Fruit fly (Drosophila melanogaster) whole organism, embryonic: Measurements from ENCODE around the gene CG7789.

Source experiments
- Antp ChIP-seq: fragments of 200-800 bp; sonication (Bioruptor generic); optimal IDR thresholded peaks from 3 replicates; lab custom pipeline; 2016; ENCODE audit warnings: missing biosample characterization, missing genetic modification characterization
- BtbVII ChIP-seq: fragments of 200-800 bp; sonication (Bioruptor generic); optimal IDR thresholded peaks from 3 replicates; lab custom pipeline; 2017; ENCODE audit warnings: missing biosample characterization, mild to moderate bottlenecking, missing genetic modification characterization
- CG10431 ChIP-seq: fragments of 200-800 bp; sonication (Bioruptor generic); optimal IDR thresholded peaks from 3 replicates; lab custom pipeline; 2018; ENCODE audit warnings: missing biosample characterization, mild to moderate bottlenecking, missing genetic modification characterization
- CG18262 ChIP-seq: fragments of 200-800 bp; optimal IDR thresholded peaks from 3 replicates; lab custom pipeline; 2019; ENCODE audit warnings: missing biosample characterization, mild to moderate bottlenecking, missing genetic modification characterization, moderate library complexity
- CG1832 ChIP-seq: fragments of 200-800 bp; sonication (Bioruptor generic); optimal IDR thresholded peaks from 2 replicates; lab custom pipeline; 2017; ENCODE audit warnings: missing biosample characterization, mild to moderate bottlenecking, missing genetic modification characterization, inconsistent platforms
- CG2199 ChIP-seq: fragments of 200-800 bp; sonication (Bioruptor generic); IDR thresholded peaks from 3 replicates; pipeline ENCODE4 v1.3.6; 2022; ENCODE audit warnings: missing biosample characterization, missing genetic modification characterization
- CG31224 ChIP-seq: fragments of 200-800 bp; sonication (Bioruptor generic); IDR thresholded peaks from 2 replicates; pipeline ENCODE4 v1.3.6; 2022; ENCODE audit warnings: missing biosample characterization, missing genetic modification characterization
- CG3726 ChIP-seq: fragments of 200-800 bp; sonication (Bioruptor generic); IDR thresholded peaks from 3 replicates; pipeline ENCODE4, ENCODE4 v1.3.6; 2022; ENCODE audit warnings: missing biosample characterization, missing genetic modification characterization
- CG3995 ChIP-seq: fragments of 200-800 bp; sonication (Bioruptor generic); optimal IDR thresholded peaks from 3 replicates; lab custom pipeline; 2016; ENCODE audit warnings: missing biosample characterization, missing genetic modification characterization
- CG42726 ChIP-seq: fragments of 200-800 bp; sonication (Bioruptor generic); IDR thresholded peaks from 2 replicates; pipeline ENCODE4 v1.3.6; 2022; ENCODE audit warnings: missing biosample characterization, missing genetic modification characterization; ENCODE audit not compliant: partially characterized antibody
- CG4328 ChIP-seq: fragments of 200-800 bp; sonication (Bioruptor generic); optimal IDR thresholded peaks from 3 replicates; lab custom pipeline; 2017; ENCODE audit warnings: missing biosample characterization, missing genetic modification reagents, missing genetic modification characterization
- CG43689 ChIP-seq: fragments of 200-800 bp; sonication (Bioruptor generic); IDR thresholded peaks from 2 replicates; pipeline ENCODE4 v1.3.6; 2022; ENCODE audit warnings: missing biosample characterization, missing genetic modification characterization
- CG4730 ChIP-seq: fragments of 200-800 bp; sonication (Bioruptor generic); IDR thresholded peaks from 2 replicates; pipeline ENCODE4 v1.3.6; 2022; ENCODE audit warnings: missing biosample characterization, missing genetic modification characterization
- CG6683 ChIP-seq: fragments of 200-800 bp; sonication (Bioruptor generic); optimal IDR thresholded peaks from 2 replicates; lab custom pipeline; 2017; ENCODE audit warnings: missing biosample characterization, mild to moderate bottlenecking, missing genetic modification characterization, missing genetic modification reagents
- CG6854 ChIP-seq: fragments of 200-800 bp; sonication (Bioruptor generic); optimal IDR thresholded peaks from 3 replicates; lab custom pipeline; 2017; ENCODE audit warnings: missing biosample characterization, mild to moderate bottlenecking, missing genetic modification characterization
- CG7372 ChIP-seq: fragments of 200-800 bp; sonication (Bioruptor generic); IDR thresholded peaks from 2 replicates; pipeline ENCODE4 v1.3.6; 2022; ENCODE audit warnings: missing biosample characterization, missing genetic modification characterization
- CG8388 ChIP-seq: fragments of 200-800 bp; sonication (Bioruptor generic); optimal IDR thresholded peaks from 2 replicates; lab custom pipeline; 2019; ENCODE audit warnings: missing biosample characterization, mild to moderate bottlenecking, missing genetic modification characterization, moderate library complexity
- CG8765 ChIP-seq: fragments of 200-800 bp; sonication (Bioruptor generic); IDR thresholded peaks from 2 replicates; pipeline ENCODE4 v1.3.6; 2022; ENCODE audit warnings: missing biosample characterization, missing genetic modification characterization
- D19A ChIP-seq: fragments of 200-800 bp; optimal IDR thresholded peaks from 3 replicates; lab custom pipeline; 2019; ENCODE audit warnings: missing biosample characterization, mild to moderate bottlenecking, missing genetic modification characterization, moderate library complexity
- Dek ChIP-seq: fragments of 200-800 bp; sonication (Bioruptor generic); optimal IDR thresholded peaks from 3 replicates; lab custom pipeline; 2019; ENCODE audit warnings: missing biosample characterization, mild to moderate bottlenecking, missing genetic modification characterization, moderate library complexity
- Doc3 ChIP-seq: fragments of 200-800 bp; sonication (Bioruptor generic); IDR thresholded peaks from 3 replicates; pipeline ENCODE4 v1.3.6; 2022; ENCODE audit warnings: missing biosample characterization, missing genetic modification characterization; ENCODE audit not compliant: partially characterized antibody
- HLH3B ChIP-seq: fragments of 200-800 bp; sonication (Bioruptor generic); IDR thresholded peaks from 2 replicates; pipeline ENCODE4 v1.3.6; 2022; ENCODE audit warnings: missing biosample characterization, missing genetic modification characterization
- MBD-R2 ChIP-seq: fragments of 200-800 bp; sonication (Bioruptor generic); IDR thresholded peaks from 2 replicates; pipeline ENCODE4 v1.3.6; 2022; ENCODE audit warnings: missing biosample characterization, missing genetic modification characterization
- Med ChIP-seq: fragments of 200-800 bp; sonication (Bioruptor generic); peaks from one replicate; lab custom pipeline; 2016; ENCODE audit warnings: missing biosample characterization, missing genetic modification characterization, mild to moderate bottlenecking, inconsistent platforms, moderate library complexity
- Optix ChIP-seq: fragments of 200-800 bp; sonication (Bioruptor generic); IDR thresholded peaks from 3 replicates; pipeline ENCODE4 v1.3.6; 2022; ENCODE audit warnings: missing biosample characterization, missing genetic modification characterization
- Six4 ChIP-seq: fragments of 200-800 bp; sonication (Bioruptor generic); optimal IDR thresholded peaks from 2 replicates; lab custom pipeline; 2016; ENCODE audit warnings: missing biosample characterization, missing genetic modification characterization
- Sox102F ChIP-seq: fragments of 200-800 bp; sonication (Bioruptor generic); optimal IDR thresholded peaks from 2 replicates; lab custom pipeline; 2018; ENCODE audit warnings: missing biosample characterization, mild to moderate bottlenecking, missing genetic modification characterization, moderate library complexity
- Xbp1 ChIP-seq: fragments of 200-800 bp; sonication (Bioruptor generic); optimal IDR thresholded peaks from 3 replicates; lab custom pipeline; 2016; ENCODE audit warnings: missing biosample characterization, mild to moderate bottlenecking, missing genetic modification characterization
- YL-1 ChIP-seq: fragments of 200-800 bp; sonication (Bioruptor generic); optimal IDR thresholded peaks from 3 replicates; lab custom pipeline; 2017; ENCODE audit warnings: missing biosample characterization, mild to moderate bottlenecking, missing genetic modification characterization
- ab ChIP-seq: fragments of 200-800 bp; sonication (Bioruptor generic); optimal IDR thresholded peaks from 2 replicates; lab custom pipeline; 2016; ENCODE audit warnings: missing biosample characterization, missing genetic modification characterization
- ap ChIP-seq: fragments of 200-800 bp; sonication (Bioruptor generic); IDR thresholded peaks from 2 replicates; pipeline ENCODE4 v1.3.6; 2022; ENCODE audit warnings: missing biosample characterization, missing genetic modification characterization
- bcd ChIP-seq: fragments of 200-800 bp; sonication (Bioruptor generic); optimal IDR thresholded peaks from 2 replicates; lab custom pipeline; 2017; ENCODE audit warnings: missing biosample characterization, mild to moderate bottlenecking, missing genetic modification characterization
- cato ChIP-seq: fragments of 200-800 bp; sonication (Bioruptor generic); optimal IDR thresholded peaks from 2 replicates; lab custom pipeline; 2016; ENCODE audit warnings: missing biosample characterization, missing genetic modification characterization, borderline replicate concordance
- chinmo ChIP-seq: fragments of 200-800 bp; sonication (Bioruptor generic); IDR thresholded peaks from 4 replicates; pipeline ENCODE4 v1.3.6; 2022; ENCODE audit warnings: missing biosample characterization, missing genetic modification characterization; ENCODE audit not compliant: partially characterized antibody
- chm ChIP-seq: fragments of 200-800 bp; sonication (Bioruptor generic); IDR thresholded peaks from 2 replicates; pipeline ENCODE4 v1.3.6; 2022; ENCODE audit warnings: missing biosample characterization, missing genetic modification characterization
- crc ChIP-seq: fragments of 200-800 bp; sonication (Bioruptor generic); optimal IDR thresholded peaks from 2 replicates; lab custom pipeline; 2016; ENCODE audit warnings: missing biosample characterization, missing genetic modification characterization
- dysf ChIP-seq: fragments of 200-800 bp; sonication (Bioruptor generic); IDR thresholded peaks from 3 replicates; pipeline ENCODE4 v1.3.6; 2022; ENCODE audit warnings: missing biosample characterization, missing genetic modification characterization
- eyg ChIP-seq: fragments of 200-800 bp; sonication (Bioruptor generic); optimal IDR thresholded peaks from 3 replicates; lab custom pipeline; 2016; ENCODE audit warnings: missing biosample characterization, missing genetic modification characterization
- ftz-f1 ChIP-seq: fragments of 200-800 bp; sonication (Bioruptor generic); optimal IDR thresholded peaks from 2 replicates; lab custom pipeline; 2016; ENCODE audit warnings: missing biosample characterization, missing genetic modification characterization
- fu2 ChIP-seq: fragments of 200-800 bp; sonication (Bioruptor generic); optimal IDR thresholded peaks from 2 replicates; lab custom pipeline; 2016; ENCODE audit warnings: missing biosample characterization, missing genetic modification characterization
- jigr1 ChIP-seq: fragments of 200-800 bp; sonication (Bioruptor generic); IDR thresholded peaks from 3 replicates; pipeline ENCODE4 v1.3.6; 2022; ENCODE audit warnings: missing biosample characterization, missing genetic modification characterization
- lola ChIP-seq, 3 experiments: fragments of >200 bp in 2 of 3; fragments of 200-800 bp in 1 of 3; sonication (Bioruptor generic) in 1 of 3; optimal IDR thresholded peaks; 2 replicates each; lab custom pipeline; 2017 to 2019; ENCODE audit warnings: missing biosample characterization in 3 of 3, missing genetic modification characterization in 3 of 3, mild to moderate bottlenecking in 1 of 3, moderate library complexity in 1 of 3
- luna ChIP-seq: fragments of 200-800 bp; sonication (Bioruptor generic); optimal IDR thresholded peaks from 2 replicates; lab custom pipeline; 2016; ENCODE audit warnings: missing biosample characterization, missing genetic modification characterization
- mirr ChIP-seq: fragments of 200-800 bp; sonication (Bioruptor generic); optimal IDR thresholded peaks from 3 replicates; lab custom pipeline; 2018; ENCODE audit warnings: missing biosample characterization, mild to moderate bottlenecking, missing genetic modification characterization
- org-1 ChIP-seq: fragments of 200-800 bp; sonication (Bioruptor generic); optimal IDR thresholded peaks from 2 replicates; lab custom pipeline; 2017; ENCODE audit warnings: missing biosample characterization, missing genetic modification characterization
- psq ChIP-seq: fragments of 200-800 bp; sonication (Bioruptor generic); optimal IDR thresholded peaks from 2 replicates; lab custom pipeline; 2017; ENCODE audit warnings: missing biosample characterization, missing genetic modification characterization
- sd ChIP-seq: fragments of 200-800 bp; sonication (Bioruptor generic); optimal IDR thresholded peaks from 3 replicates; lab custom pipeline; 2018; ENCODE audit warnings: missing biosample characterization, mild to moderate bottlenecking, missing genetic modification characterization, moderate library complexity
- vfl ChIP-seq: fragments of 200-800 bp; sonication (Bioruptor generic); optimal IDR thresholded peaks from 2 replicates; lab custom pipeline; 2016; ENCODE audit warnings: missing biosample characterization, missing genetic modification characterization
- wor ChIP-seq: fragments of 200-800 bp; sonication (Bioruptor generic); IDR thresholded peaks from 2 replicates; pipeline ENCODE4 v1.3.6; 2022; ENCODE audit warnings: missing biosample characterization, missing genetic modification characterization
- zf30C ChIP-seq: fragments of 200-800 bp; sonication (Bioruptor generic); optimal IDR thresholded peaks from 3 replicates; lab custom pipeline; 2018; ENCODE audit warnings: missing biosample characterization, mild to moderate bottlenecking, missing genetic modification characterization

Gene CG7789

dm6 chr3R:29773833-29774324, 29.1 kb upstream of the CG7789 start (continued):
- TF ChIP-seq CG1832 (GFP tag; lab: Kevin White, UChicago) (no peak), Doc3 (no peak), BtbVII (peak; percentile 33), eyg (peak; percentile 83), CG10431 (GFP tag; lab: Kevin White, UChicago) (no peak), Optix (GFP tag; lab: Robert Waterston, UW) (peak; percentile 70; the same call in 1 of the 3 replicates), Med (peak; percentile 96), org-1 (GFP tag; lab: Kevin White, UChicago) (peak; percentile 48), jigr1 (0 out of 3 replicates have a peak, but pooled peaks have one; percentile 38), dysf (GFP tag; lab: Robert Waterston, UW) (peak; percentile 89), zf30C (no peak), Dek (tag; lab: Kevin White, UChicago) (peak; percentile 71), Sox102F (GFP tag; lab: Kevin White, UChicago) (peak; percentile 77), crc (GFP tag; lab: Kevin White, UChicago) (peak; percentile 55), Xbp1 (GFP tag; lab: Kevin White, UChicago) (peak; percentile 72), CG7372 (GFP tag; lab: Robert Waterston, UW) (peak; percentile 73), CG42726 (GFP tag; lab: Robert Waterston, UW) (no peak), chm (peak; percentile 53; the same call in 1 of the 2 replicates), HLH3B (peak; percentile 56), CG6854 (GFP tag; lab: Kevin White, UChicago) (no peak), psq (GFP tag; lab: Kevin White, UChicago) (no peak), vfl (GFP tag; lab: Kevin White, UChicago) (peak; percentile 64), YL-1 (GFP tag; lab: Kevin White, UChicago) (no peak), CG8388 (GFP tag; lab: Kevin White, UChicago) (peak; percentile 50), mirr (GFP tag; lab: Kevin White, UChicago) (peak; percentile 63), ftz-f1 (no peak), fu2 (peak; percentile 85), chinmo (no peak), CG31224 (GFP tag; lab: Robert Waterston, UW) (peak; percentile 64; the same call in 1 of the 2 replicates), Antp (GFP tag; lab: Kevin White, UChicago) (peak; percentile 74), CG3995 (GFP tag; lab: Kevin White, UChicago) (peak; percentile 32), CG3726 (GFP tag; lab: Robert Waterston, UW) (no peak), ab (GFP tag; lab: Kevin White, UChicago) (peak; percentile 49), CG43689 (GFP tag; lab: Robert Waterston, UW) (peak; percentile 67), cato (peak; percentile 4), Six4 (no peak), CG4730 (GFP tag; lab: Robert Waterston, UW) (peak; percentile 64; the same call in 1 of the 2 replicates), ap (GFP tag; lab: Robert Waterston, UW) (peak; percentile 51), D19A (peak; percentile 98), CG4328 (GFP tag; lab: Kevin White, UChicago) (peak; percentile 5), lola (GFP tag; optimal IDR thresholded peaks at IDR 0.05; lab: Kevin White, UChicago) (peak in 1 of 3 experiments; percentile 50), wor (GFP tag; lab: Robert Waterston, UW) (peak; percentile 68; the same call in 1 of the 2 replicates), sd (no peak), MBD-R2 (peak; percentile 56; the same call in 1 of the 2 replicates), CG8765 (GFP tag; lab: Robert Waterston, UW) (no peak; the same call in 1 of the 2 replicates), luna (GFP tag; lab: Kevin White, UChicago) (peak; percentile 41), CG18262 (tag; lab: Kevin White, UChicago) (peak; percentile 33), bcd (peak; percentile 74), CG2199 (GFP tag; lab: Robert Waterston, UW) (no peak), CG6683 (GFP tag; lab: Kevin White, UChicago) (peak; percentile 22)
